Worm (Caenorhabditis elegans): ENCODE data around the gene nac-1.

The nac-1 gene

ce11 chrX:14947355-14947668 lies 52.4 kb downstream of the nac-1 start:
- TF ChIP-seq lin-11 (tag; optimal IDR thresholded peaks at IDR 0.05) (no peak), ceh-16 (tag; optimal IDR thresholded peaks at IDR 0.05) (no peak), snpc-4 (tag; optimal IDR thresholded peaks at IDR 0.05) (no peak), nhr-25 (tag; optimal IDR thresholded peaks at IDR 0.05) (no peak), mbf-1 (tag; optimal IDR thresholded peaks at IDR 0.05) (no peak), ama-1 (optimal IDR thresholded peaks at IDR 0.05) (no peak), aly-2 (tag; optimal IDR thresholded peaks at IDR 0.05) (no peak), skn-1 (tag; optimal IDR thresholded peaks at IDR 0.05) (no peak), elt-1 (tag; optimal IDR thresholded peaks at IDR 0.05) (no peak), sma-9 (GFP tag; optimal IDR thresholded peaks at IDR 0.05) (no peak), sma-9 (tag; optimal IDR thresholded peaks at IDR 0.05) (no peak), F13H6.1 (tag; optimal IDR thresholded peaks at IDR 0.05) (no peak), egl-27 (tag; optimal IDR thresholded peaks at IDR 0.05) (no peak), mdl-1 (tag; optimal IDR thresholded peaks at IDR 0.05) (no peak)

Measured in whole organism, L2 larva.